Fruit fly (Drosophila melanogaster) whole organism, pupa: Measurements from ENCODE around the gene Fit1.

Source experiments
- CG10348 ChIP-seq: fragments of 200-800 bp; sonication (Bioruptor generic); IDR thresholded peaks from 2 replicates; pipeline ENCODE4 v1.3.6; 2022; ENCODE audit warnings: missing biosample characterization, missing genetic modification characterization
- CG12605 ChIP-seq: fragments of 200-800 bp; sonication (Bioruptor generic); IDR thresholded peaks from 2 replicates; pipeline ENCODE4 v1.3.6; 2022; ENCODE audit warnings: missing biosample characterization, missing genetic modification characterization
- CG13204 ChIP-seq: fragments of 200-800 bp; sonication (Bioruptor generic); optimal IDR thresholded peaks from 2 replicates; lab custom pipeline; 2018; ENCODE audit warnings: missing biosample characterization, mild to moderate bottlenecking, missing genetic modification characterization, moderate library complexity
- CG14655 ChIP-seq: fragments of 200-800 bp; sonication (Bioruptor generic); optimal IDR thresholded peaks from 3 replicates; lab custom pipeline; 2017; ENCODE audit warnings: mild to moderate bottlenecking, missing biosample characterization, missing genetic modification reagents, missing genetic modification characterization
- CG15710 ChIP-seq: fragments of 200-800 bp; sonication (Bioruptor generic); optimal IDR thresholded peaks from 2 replicates; lab custom pipeline; 2018; ENCODE audit warnings: missing biosample characterization, mild to moderate bottlenecking, missing genetic modification characterization, moderate library complexity
- CG17806 ChIP-seq: fragments of 200-800 bp; sonication (Bioruptor generic); optimal IDR thresholded peaks from 2 replicates; lab custom pipeline; 2018; ENCODE audit warnings: missing biosample characterization, mild to moderate bottlenecking, missing genetic modification characterization, moderate library complexity
- CG32121 ChIP-seq: fragments of 200-800 bp; sonication (Bioruptor generic); IDR thresholded peaks from 2 replicates; pipeline ENCODE4 v1.3.6; 2022; ENCODE audit warnings: missing biosample characterization, missing genetic modification characterization
- CG34367 ChIP-seq: fragments of 200-800 bp; sonication (Bioruptor generic); optimal IDR thresholded peaks from 2 replicates; lab custom pipeline; 2018; ENCODE audit warnings: missing biosample characterization, mild to moderate bottlenecking, missing genetic modification characterization
- CG4496 ChIP-seq: fragments of 200-800 bp; sonication (Bioruptor generic); IDR thresholded peaks from 3 replicates; pipeline ENCODE4 v1.3.6; 2022; ENCODE audit warnings: missing biosample characterization, missing genetic modification characterization
- CG8159 ChIP-seq: fragments of 200-800 bp; sonication (Bioruptor generic); optimal IDR thresholded peaks from 3 replicates; lab custom pipeline; 2018; ENCODE audit warnings: missing biosample characterization, mild to moderate bottlenecking, missing genetic modification characterization, moderate library complexity
- CG8301 ChIP-seq: fragments of 200-800 bp; sonication (Bioruptor generic); optimal IDR thresholded peaks from 2 replicates; lab custom pipeline; 2018; ENCODE audit warnings: missing biosample characterization, mild to moderate bottlenecking, missing genetic modification characterization
- CG9948 ChIP-seq: fragments of 200-800 bp; sonication (Bioruptor generic); optimal IDR thresholded peaks from 2 replicates; lab custom pipeline; 2018; ENCODE audit warnings: missing biosample characterization, mild to moderate bottlenecking, missing genetic modification characterization, moderate library complexity
- D1 ChIP-seq: fragments of 200-800 bp; sonication (Bioruptor generic); optimal IDR thresholded peaks from 2 replicates; lab custom pipeline; 2018; ENCODE audit warnings: missing biosample characterization, mild to moderate bottlenecking, missing genetic modification characterization, moderate library complexity
- EcR ChIP-seq: fragments of 200-800 bp; sonication (Bioruptor generic); optimal IDR thresholded peaks from 3 replicates; lab custom pipeline; 2019; ENCODE audit warnings: missing biosample characterization, missing genetic modification characterization, mild to moderate bottlenecking, moderate library complexity, missing genetic modification reagents
- Ets98B ChIP-seq: fragments of 200-800 bp; sonication (Bioruptor generic); IDR thresholded peaks from 2 replicates; pipeline ENCODE4 v1.3.6; 2022; ENCODE audit warnings: missing biosample characterization, missing genetic modification characterization
- Pif1A ChIP-seq: fragments of 200-800 bp; sonication (Bioruptor generic); optimal IDR thresholded peaks from 3 replicates; lab custom pipeline; 2016; ENCODE audit warnings: missing biosample characterization, missing genetic modification characterization
- Pif1B ChIP-seq: fragments of 200-800 bp; sonication (Bioruptor generic); optimal IDR thresholded peaks from 3 replicates; lab custom pipeline; 2016; ENCODE audit warnings: missing biosample characterization, missing genetic modification characterization
- Snoo ChIP-seq: fragments of 200-800 bp; sonication (Bioruptor generic); optimal IDR thresholded peaks from 3 replicates; lab custom pipeline; 2017; ENCODE audit warnings: missing biosample characterization, mild to moderate bottlenecking, missing genetic modification characterization, inconsistent platforms
- fd96Ca ChIP-seq: fragments of 200-800 bp; sonication (Bioruptor generic); IDR thresholded peaks from 3 replicates; pipeline ENCODE4 v1.3.6; 2022; ENCODE audit warnings: missing biosample characterization, missing genetic modification characterization
- gl ChIP-seq: fragments of 200-800 bp; sonication (Bioruptor generic); optimal IDR thresholded peaks from 2 replicates; lab custom pipeline; 2018; ENCODE audit warnings: missing biosample characterization, mild to moderate bottlenecking, missing genetic modification characterization
- rn ChIP-seq: fragments of 200-800 bp; sonication (Bioruptor generic); IDR thresholded peaks from 2 replicates; pipeline ENCODE4 v1.3.6; 2022; ENCODE audit warnings: missing biosample characterization, missing genetic modification characterization

The Fit1 gene

dm6 chr3L:4116490-4117367, 13.4 kb downstream of the Fit1 start:
- TF ChIP-seq CG32121 (GFP tag; lab: Robert Waterston, UW) (peak; percentile 59; the same call in 1 of the 2 replicates), CG15710 (tag; lab: Kevin White, UChicago) (no peak), CG10348 (no peak), CG13204 (GFP tag; lab: Kevin White, UChicago) (no peak), CG9948 (tag; lab: Kevin White, UChicago) (peak; percentile 8), Pif1A (GFP tag; lab: Kevin White, UChicago) (no peak), CG4496 (peak; percentile 43; the same call in 1 of the 3 replicates), Snoo (tag; lab: Kevin White, UChicago) (no peak), Ets98B (GFP tag; lab: Robert Waterston, UW) (peak; percentile 46; the same call in 1 of the 2 replicates), rn (GFP tag; lab: Robert Waterston, UW) (no peak), EcR (GFP tag; lab: Kevin White, UChicago) (peak; percentile 63), CG14655 (GFP tag; lab: Kevin White, UChicago) (no peak), CG8159 (tag; lab: Kevin White, UChicago) (peak; percentile 47), D1 (tag; lab: Kevin White, UChicago) (no peak), CG8301 (tag; lab: Kevin White, UChicago) (peak; percentile 40), fd96Ca (GFP tag; lab: Robert Waterston, UW) (no peak), CG17806 (tag; lab: Kevin White, UChicago) (peak; percentile 36), gl (tag; lab: Kevin White, UChicago) (no peak), Pif1B (GFP tag; lab: Kevin White, UChicago) (no peak), CG12605 (peak; percentile 36; the same call in 1 of the 2 replicates)
- TF ChIP-seq, all 21 proteins: peak for 9

dm6 chr3L:4117493-4117892, 14.1 kb downstream of the Fit1 start:
- no peak for TF ChIP-seq Pif1A (GFP tag; lab: Kevin White, UChicago)
- no peak for TF ChIP-seq CG8159 (tag; lab: Kevin White, UChicago)
- TF ChIP-seq CG17806 (tag; lab: Kevin White, UChicago) = no peak
- no peak for TF ChIP-seq CG13204 (GFP tag; lab: Kevin White, UChicago)

- TF ChIP-seq CG9948 (tag; lab: Kevin White, UChicago) (no peak), CG12605 (no peak), Pif1B (GFP tag; lab: Kevin White, UChicago) (no peak), CG8159 (tag; lab: Kevin White, UChicago) (no peak), CG17806 (tag; lab: Kevin White, UChicago) (no peak), CG14655 (GFP tag; lab: Kevin White, UChicago) (no peak), CG32121 (GFP tag; lab: Robert Waterston, UW) (no peak), CG4496 (no peak), rn (GFP tag; lab: Robert Waterston, UW) (no peak), gl (tag; lab: Kevin White, UChicago) (no peak), fd96Ca (GFP tag; lab: Robert Waterston, UW) (no peak), CG34367 (tag; lab: Kevin White, UChicago) (no peak), D1 (tag; lab: Kevin White, UChicago) (no peak), CG15710 (tag; lab: Kevin White, UChicago) (no peak), Pif1A (GFP tag; lab: Kevin White, UChicago) (no peak), EcR (GFP tag; lab: Kevin White, UChicago) (no peak), Ets98B (GFP tag; lab: Robert Waterston, UW) (no peak), Snoo (tag; lab: Kevin White, UChicago) (no peak), CG10348 (no peak), CG8301 (tag; lab: Kevin White, UChicago) (no peak)
- TF ChIP-seq, all 21 proteins: peak for 0
These were observed 15.0 kb downstream of the Fit1 start for dm6 chr3L:4118339-4118738.

dm6 chr3L:4119636-4120357, 16.4 kb downstream of the Fit1 start:
- no peak for TF ChIP-seq CG32121 (GFP tag; lab: Robert Waterston, UW)
- TF ChIP-seq CG13204 (GFP tag; lab: Kevin White, UChicago) = no peak
- no peak for TF ChIP-seq CG8301 (tag; lab: Kevin White, UChicago)
- no peak for TF ChIP-seq CG9948 (tag; lab: Kevin White, UChicago)
- TF ChIP-seq CG4496 = no peak
- TF ChIP-seq EcR (GFP tag; lab: Kevin White, UChicago) = no peak
- TF ChIP-seq D1 (tag; lab: Kevin White, UChicago) = no peak
- TF ChIP-seq CG14655 (GFP tag; lab: Kevin White, UChicago) = no peak
- TF ChIP-seq Ets98B (GFP tag; lab: Robert Waterston, UW) = no peak
- TF ChIP-seq CG12605 = no peak
- TF ChIP-seq CG15710 (tag; lab: Kevin White, UChicago) = no peak
- no peak for TF ChIP-seq Pif1B (GFP tag; lab: Kevin White, UChicago)
- TF ChIP-seq rn (GFP tag; lab: Robert Waterston, UW) = no peak
- TF ChIP-seq Pif1A (GFP tag; lab: Kevin White, UChicago) = no peak
- no peak for TF ChIP-seq gl (tag; lab: Kevin White, UChicago)
- TF ChIP-seq CG10348 = no peak
